Fruit fly (Drosophila melanogaster) whole organism, embryonic: ENCODE data around the gene DNAlig4.

Source experiments
- ATbp ChIP-seq: fragments of 200-800 bp; sonication (Bioruptor generic); optimal IDR thresholded peaks from 2 replicates; lab custom pipeline; 2017; ENCODE audit warnings: missing biosample characterization, mild to moderate bottlenecking, missing genetic modification characterization, missing genetic modification reagents
- B-H1 ChIP-seq: fragments of 200-800 bp; sonication (Bioruptor generic); IDR thresholded peaks from 3 replicates; pipeline ENCODE4 v1.3.6; 2022; ENCODE audit warnings: missing biosample characterization, missing genetic modification characterization
- Bgb ChIP-seq: fragments of 200-800 bp; sonication (Bioruptor generic); IDR thresholded peaks from 2 replicates; pipeline ENCODE4 v1.3.6; 2022; ENCODE audit warnings: missing biosample characterization, missing genetic modification characterization; ENCODE audit not compliant: partially characterized antibody
- BtbVII ChIP-seq: fragments of 200-800 bp; sonication (Bioruptor generic); optimal IDR thresholded peaks from 3 replicates; lab custom pipeline; 2017; ENCODE audit warnings: missing biosample characterization, mild to moderate bottlenecking, missing genetic modification characterization
- CG10147 ChIP-seq: fragments of 200-800 bp; sonication (Bioruptor generic); optimal IDR thresholded peaks from 2 replicates; lab custom pipeline; 2019; ENCODE audit warnings: missing biosample characterization, mild to moderate bottlenecking, missing genetic modification characterization, moderate library complexity
- CG14667 ChIP-seq: fragments of 200-800 bp; sonication (Bioruptor generic); IDR thresholded peaks from 2 replicates; pipeline ENCODE4 v1.3.6; 2022; ENCODE audit warnings: missing biosample characterization, missing genetic modification characterization
- CG1529 ChIP-seq: fragments of 200-800 bp; sonication (Bioruptor generic); optimal IDR thresholded peaks from 3 replicates; lab custom pipeline; 2018; ENCODE audit warnings: missing biosample characterization, missing genetic modification characterization
- CG15514 ChIP-seq: fragments of 200-800 bp; sonication (Bioruptor generic); optimal IDR thresholded peaks from 3 replicates; lab custom pipeline; 2017; ENCODE audit warnings: missing biosample characterization, missing genetic modification characterization, mild to moderate bottlenecking, moderate library complexity, missing genetic modification reagents
- CG15601 ChIP-seq: fragments of 200-800 bp; sonication (Bioruptor generic); optimal IDR thresholded peaks from 3 replicates; lab custom pipeline; 2019; ENCODE audit warnings: missing biosample characterization, mild to moderate bottlenecking, missing genetic modification characterization, moderate library complexity
- CG16863 ChIP-seq: fragments of 200-800 bp; sonication (Bioruptor generic); optimal IDR thresholded peaks from 3 replicates; lab custom pipeline; 2016; ENCODE audit warnings: missing biosample characterization, missing genetic modification characterization
- CG2202 ChIP-seq: fragments of 200-800 bp; sonication (Bioruptor generic); optimal IDR thresholded peaks from 2 replicates; lab custom pipeline; 2018; ENCODE audit warnings: missing biosample characterization, mild to moderate bottlenecking, missing genetic modification characterization
- CG3163 ChIP-seq: fragments of 200-800 bp; sonication (Bioruptor generic); optimal IDR thresholded peaks from 3 replicates; lab custom pipeline; 2016; ENCODE audit warnings: missing biosample characterization, missing genetic modification characterization
- CG3847 ChIP-seq: fragments of 200-800 bp; sonication (Bioruptor generic); IDR thresholded peaks from 2 replicates; pipeline ENCODE4 v1.3.6; 2022; ENCODE audit warnings: missing biosample characterization, missing genetic modification characterization
- CG4328 ChIP-seq: fragments of 200-800 bp; sonication (Bioruptor generic); optimal IDR thresholded peaks from 3 replicates; lab custom pipeline; 2017; ENCODE audit warnings: missing biosample characterization, missing genetic modification reagents, missing genetic modification characterization
- CG4730 ChIP-seq: fragments of 200-800 bp; sonication (Bioruptor generic); IDR thresholded peaks from 2 replicates; pipeline ENCODE4 v1.3.6; 2022; ENCODE audit warnings: missing biosample characterization, missing genetic modification characterization
- CG6254 ChIP-seq: fragments of 200-800 bp; sonication (Bioruptor generic); optimal IDR thresholded peaks from 3 replicates; lab custom pipeline; 2017; ENCODE audit warnings: mild to moderate bottlenecking, missing biosample characterization, missing genetic modification reagents, missing genetic modification characterization
- CG6791 ChIP-seq: fragments of 200-800 bp; sonication (Bioruptor generic); IDR thresholded peaks from 3 replicates; pipeline ENCODE4 v1.3.6; 2022; ENCODE audit warnings: missing biosample characterization, missing genetic modification characterization; ENCODE audit not compliant: partially characterized antibody
- CG6813 ChIP-seq: fragments of 200-800 bp; sonication (Bioruptor generic); optimal IDR thresholded peaks from 2 replicates; lab custom pipeline; 2017; ENCODE audit warnings: missing biosample characterization, missing genetic modification characterization, mild to moderate bottlenecking, moderate library complexity, missing genetic modification reagents
- CG6854 ChIP-seq: fragments of 200-800 bp; sonication (Bioruptor generic); optimal IDR thresholded peaks from 3 replicates; lab custom pipeline; 2017; ENCODE audit warnings: missing biosample characterization, mild to moderate bottlenecking, missing genetic modification characterization
- CG8290 ChIP-seq, 3 experiments: fragments of 200-800 bp; sonication (Bioruptor generic); optimal IDR thresholded peaks; 2 replicates each; lab custom pipeline; 2016 to 2019; ENCODE audit warnings: missing biosample characterization in 3 of 3, missing genetic modification characterization in 3 of 3, mild to moderate bottlenecking in 2 of 3, moderate library complexity in 1 of 3
- D19B ChIP-seq: fragments of 200-800 bp; sonication (Bioruptor generic); optimal IDR thresholded peaks from 2 replicates; lab custom pipeline; 2017; ENCODE audit warnings: missing biosample characterization, mild to moderate bottlenecking, missing genetic modification characterization
- Dek ChIP-seq: fragments of 200-800 bp; sonication (Bioruptor generic); optimal IDR thresholded peaks from 3 replicates; lab custom pipeline; 2019; ENCODE audit warnings: missing biosample characterization, mild to moderate bottlenecking, missing genetic modification characterization, moderate library complexity
- ERR ChIP-seq: fragments of 200-800 bp; sonication (Bioruptor generic); optimal IDR thresholded peaks from 2 replicates; lab custom pipeline; 2016; ENCODE audit warnings: missing biosample characterization, missing genetic modification characterization
- Elba2 ChIP-seq: fragments of 200-800 bp; sonication (Bioruptor generic); optimal IDR thresholded peaks from 3 replicates; lab custom pipeline; 2016; ENCODE audit warnings: missing biosample characterization, missing genetic modification characterization
- Ets65A ChIP-seq: fragments of 200-800 bp; sonication (Bioruptor generic); peaks from one replicate; lab custom pipeline; 2016; ENCODE audit warnings: missing biosample characterization, missing genetic modification characterization
- Fer1 ChIP-seq: fragments of 200-800 bp; sonication (Bioruptor generic); optimal IDR thresholded peaks from 2 replicates; lab custom pipeline; 2017; ENCODE audit warnings: missing biosample characterization, mild to moderate bottlenecking, missing genetic modification characterization
- Gug ChIP-seq: fragments of 200-800 bp; sonication (Bioruptor generic); IDR thresholded peaks from 4 replicates; pipeline ENCODE4 v1.3.6; 2022; ENCODE audit warnings: missing biosample characterization, missing genetic modification characterization
- HLH4C ChIP-seq: fragments of 200-800 bp; sonication (Bioruptor generic); IDR thresholded peaks from 3 replicates; pipeline ENCODE4 v1.3.6; 2022; ENCODE audit warnings: missing biosample characterization, missing genetic modification characterization; ENCODE audit not compliant: partially characterized antibody
- Kr ChIP-seq: fragments of 200-800 bp; sonication (Bioruptor generic); optimal IDR thresholded peaks from 2 replicates; lab custom pipeline; 2017; ENCODE audit warnings: missing biosample characterization, mild to moderate bottlenecking, missing genetic modification characterization
- Nf-YA ChIP-seq: fragments of 200-800 bp; sonication (Bioruptor generic); IDR thresholded peaks from 2 replicates; pipeline ENCODE4 v1.3.6; 2022; ENCODE audit warnings: missing biosample characterization, missing genetic modification characterization
- Sin3A ChIP-seq: fragments of >200 bp; optimal IDR thresholded peaks from 2 replicates; lab custom pipeline; 2018
- Vsx1 ChIP-seq: fragments of 200-800 bp; sonication (Bioruptor generic); optimal IDR thresholded peaks from 2 replicates; lab custom pipeline; 2017; ENCODE audit warnings: missing biosample characterization, mild to moderate bottlenecking, missing genetic modification characterization, missing genetic modification reagents
- aop ChIP-seq: fragments of 200-800 bp; sonication (Bioruptor generic); IDR thresholded peaks from 2 replicates; pipeline ENCODE4 v1.3.6; 2022; ENCODE audit warnings: missing biosample characterization, missing genetic modification characterization
- bsh ChIP-seq, 2 experiments: fragments of 200-800 bp; sonication (Bioruptor generic); optimal IDR thresholded peaks; 2 replicates each; lab custom pipeline; 2017 to 2018; ENCODE audit warnings: mild to moderate bottlenecking in 2 of 2, missing biosample characterization in 2 of 2, missing genetic modification characterization in 2 of 2, moderate library complexity in 1 of 2
- corto ChIP-seq: fragments of 200-800 bp; sonication (Bioruptor generic); optimal IDR thresholded peaks from 2 replicates; lab custom pipeline; 2016; ENCODE audit warnings: missing biosample characterization, mild to moderate bottlenecking, missing genetic modification characterization, moderate library complexity
- gem ChIP-seq: fragments of 200-800 bp; sonication (Bioruptor generic); optimal IDR thresholded peaks from 2 replicates; lab custom pipeline; 2019; ENCODE audit warnings: missing biosample characterization, mild to moderate bottlenecking, missing genetic modification characterization, moderate library complexity
- gsb ChIP-seq: fragments of 200-800 bp; sonication (Bioruptor generic); IDR thresholded peaks from 2 replicates; pipeline ENCODE4 v1.3.6; 2022; ENCODE audit warnings: missing biosample characterization, missing genetic modification characterization
- h ChIP-seq: fragments of >200 bp; optimal IDR thresholded peaks from 2 replicates; lab custom pipeline; 2017
- ind ChIP-seq: fragments of 200-800 bp; sonication (Bioruptor generic); optimal IDR thresholded peaks from 3 replicates; lab custom pipeline; 2016; ENCODE audit warnings: missing biosample characterization, missing genetic modification characterization
- lilli ChIP-seq: fragments of 200-800 bp; sonication (Bioruptor generic); optimal IDR thresholded peaks from 3 replicates; lab custom pipeline; 2016; ENCODE audit warnings: missing biosample characterization, missing genetic modification characterization
- mirr ChIP-seq: fragments of 200-800 bp; sonication (Bioruptor generic); optimal IDR thresholded peaks from 3 replicates; lab custom pipeline; 2018; ENCODE audit warnings: missing biosample characterization, mild to moderate bottlenecking, missing genetic modification characterization
- rib ChIP-seq: fragments of 200-800 bp; sonication (Bioruptor generic); IDR thresholded peaks from 2 replicates; pipeline ENCODE4 v1.3.6; 2022; ENCODE audit warnings: missing biosample characterization, missing genetic modification characterization
- shn ChIP-seq: fragments of 200-800 bp; sonication (Bioruptor generic); optimal IDR thresholded peaks from 3 replicates; lab custom pipeline; 2016; ENCODE audit warnings: missing biosample characterization, missing genetic modification characterization
- sima ChIP-seq: fragments of 200-800 bp; sonication (Bioruptor generic); optimal IDR thresholded peaks from 2 replicates; lab custom pipeline; 2016; ENCODE audit warnings: missing biosample characterization, missing genetic modification characterization
- slou ChIP-seq: fragments of 200-800 bp; sonication (Bioruptor generic); optimal IDR thresholded peaks from 3 replicates; lab custom pipeline; 2016; ENCODE audit warnings: missing biosample characterization, missing genetic modification characterization
- toy ChIP-seq: fragments of 200-800 bp; sonication (Bioruptor generic); IDR thresholded peaks from 2 replicates; pipeline ENCODE4 v1.3.6; 2022; ENCODE audit warnings: missing biosample characterization, missing genetic modification characterization
- tx ChIP-seq: fragments of 200-800 bp; sonication (Bioruptor generic); optimal IDR thresholded peaks from 2 replicates; lab custom pipeline; 2016; ENCODE audit warnings: missing biosample characterization, missing genetic modification characterization
- vnd ChIP-seq: fragments of 200-800 bp; sonication (Bioruptor generic); IDR thresholded peaks from 3 replicates; pipeline ENCODE4 v1.3.6; 2022; ENCODE audit warnings: missing biosample characterization, missing genetic modification characterization; ENCODE audit not compliant: partially characterized antibody
- vvl ChIP-seq: fragments of 200-800 bp; sonication (Bioruptor generic); IDR thresholded peaks from 2 replicates; pipeline ENCODE4 v1.3.6; 2022; ENCODE audit warnings: missing biosample characterization, missing genetic modification characterization
- yki ChIP-seq: fragments of >200 bp; optimal IDR thresholded peaks from 3 replicates; lab custom pipeline; 2018
- zen ChIP-seq: fragments of 200-800 bp; sonication (Bioruptor generic); optimal IDR thresholded peaks from 3 replicates; lab custom pipeline; 2018; ENCODE audit warnings: missing biosample characterization, mild to moderate bottlenecking, missing genetic modification characterization, moderate library complexity

Gene DNAlig4

dm6 chrX:13643961-13644360 is 23.6 kb downstream of the DNAlig4 start (continued):
- TF ChIP-seq B-H1 (GFP tag; lab: Robert Waterston, UW) = peak; percentile 74
- TF ChIP-seq zen = peak; percentile 26
- no peak for TF ChIP-seq aop (GFP tag; lab: Robert Waterston, UW)
- TF ChIP-seq Ets65A = peak; percentile 82
- no peak for TF ChIP-seq CG3163 (GFP tag; lab: Kevin White, UChicago)
- TF ChIP-seq ERR (GFP tag; lab: Kevin White, UChicago) = no peak
- no peak for TF ChIP-seq BtbVII
- peak; percentile 36 for TF ChIP-seq CG6813
- TF ChIP-seq Elba2 = no peak
- peak; percentile 53 for TF ChIP-seq CG14667 (GFP tag; lab: Robert Waterston, UW)
- TF ChIP-seq CG3847 (GFP tag; lab: Robert Waterston, UW) = no peak
- TF ChIP-seq lilli (GFP tag; lab: Kevin White, UChicago) = peak; percentile 32
- peak; percentile 68 for TF ChIP-seq vvl (GFP tag; lab: Robert Waterston, UW)
- TF ChIP-seq shn (GFP tag; lab: Kevin White, UChicago) = no peak
- TF ChIP-seq CG15514 (GFP tag; lab: Kevin White, UChicago) = peak; percentile 28
- peak; percentile 23 for TF ChIP-seq mirr
- TF ChIP-seq ATbp (GFP tag; lab: Kevin White, UChicago) = peak; percentile 25
- TF ChIP-seq gsb (GFP tag; lab: Robert Waterston, UW) = no peak
- peak; percentile 6 for TF ChIP-seq Vsx1 (GFP tag; lab: Kevin White, UChicago)
- TF ChIP-seq sima (GFP tag; lab: Kevin White, UChicago) = no peak
- TF ChIP-seq Nf-YA (GFP tag; lab: Robert Waterston, UW) = peak; percentile 52; the same call in 1 of the 2 replicates
- peak; percentile 64 for TF ChIP-seq gem
- TF ChIP-seq CG8290 (GFP tag; optimal IDR thresholded peaks at IDR 0.05; lab: Kevin White, UChicago) = no peak
- TF ChIP-seq CG8290 (tag; optimal IDR thresholded peaks at IDR 0.05; lab: Kevin White, UChicago) = peak in 1 of 2 experiments; percentile 37
- no peak for TF ChIP-seq yki
- TF ChIP-seq CG4730 (GFP tag; lab: Robert Waterston, UW) = peak; percentile 51; the same call in 1 of the 2 replicates
- TF ChIP-seq ind (GFP tag; lab: Kevin White, UChicago) = peak; percentile 63
- TF ChIP-seq CG6254 = peak; percentile 39
- no peak for TF ChIP-seq CG6854 (GFP tag; lab: Kevin White, UChicago)
- TF ChIP-seq CG2202 (tag; lab: Kevin White, UChicago) = no peak
- TF ChIP-seq CG10147 = peak; percentile 22
- no peak for TF ChIP-seq CG4328 (GFP tag; lab: Kevin White, UChicago)
- no peak for TF ChIP-seq tx
- TF ChIP-seq Gug (GFP tag; lab: Robert Waterston, UW) = 0 out of 4 replicates have a peak, but pooled peaks have one; percentile 10
- TF ChIP-seq Dek = no peak
- peak in 1 of 2 experiments; percentile 80 for TF ChIP-seq bsh (GFP tag; optimal IDR thresholded peaks at IDR 0.05; lab: Kevin White, UChicago)
- TF ChIP-seq CG6791 (GFP tag; lab: Robert Waterston, UW) = no peak

dm6 chrX:13641891-13642617 is 25.6 kb downstream of the DNAlig4 start:
- no peak for TF ChIP-seq h
- TF ChIP-seq CG15601 (tag; lab: Kevin White, UChicago) = no peak
- no peak for TF ChIP-seq toy (GFP tag; lab: Robert Waterston, UW)
- TF ChIP-seq yki = peak; percentile 52
- TF ChIP-seq Sin3A (lab: Kevin White, UChicago) = no peak
- TF ChIP-seq vnd (GFP tag; lab: Robert Waterston, UW) = 0 out of 3 replicates have a peak, but pooled peaks have one; percentile 8
- no peak for TF ChIP-seq CG8290 (GFP tag; optimal IDR thresholded peaks at IDR 0.05; lab: Kevin White, UChicago)
- peak in 1 of 2 experiments; percentile 66 for TF ChIP-seq CG8290 (tag; optimal IDR thresholded peaks at IDR 0.05; lab: Kevin White, UChicago)
- no peak for TF ChIP-seq slou (GFP tag; lab: Kevin White, UChicago)
- TF ChIP-seq rib (GFP tag; lab: Robert Waterston, UW) = no peak
- no peak for TF ChIP-seq CG1529
- TF ChIP-seq D19B = no peak
- TF ChIP-seq CG16863 (GFP tag; lab: Kevin White, UChicago) = no peak
- peak; percentile 44; the same call in 1 of the 2 replicates for TF ChIP-seq Bgb
- TF ChIP-seq Kr (GFP tag; lab: Kevin White, UChicago) = no peak
- TF ChIP-seq HLH4C (GFP tag; lab: Robert Waterston, UW) = peak; percentile 41; the same call in 1 of the 3 replicates
- TF ChIP-seq Fer1 (GFP tag; lab: Kevin White, UChicago) = peak; percentile 54
- no peak for TF ChIP-seq corto (GFP tag; lab: Kevin White, UChicago)
